Worm (Caenorhabditis elegans): ENCODE measurements around the gene sir-2.1.

sir-2.1 gene

ce11 chrIV:10382894-10383293, 16.9 kb upstream of the sir-2.1 start:
- TF ChIP-seq aly-2 (tag; optimal IDR thresholded peaks at IDR 0.05) = no peak
- TF ChIP-seq ztf-4 (tag; optimal IDR thresholded peaks at IDR 0.05) = no peak

ce11 chrIV:10381035-10381434, 15.0 kb upstream of the sir-2.1 start:
- no peak for TF ChIP-seq ceh-28 (tag; optimal IDR thresholded peaks at IDR 0.05)
- no peak for TF ChIP-seq snpc-4 (tag; optimal IDR thresholded peaks at IDR 0.05)
- no peak for TF ChIP-seq nhr-237 (tag; optimal IDR thresholded peaks at IDR 0.05)
- TF ChIP-seq lin-39 (tag; optimal IDR thresholded peaks at IDR 0.05) = no peak
- TF ChIP-seq elt-3 (tag; optimal IDR thresholded peaks at IDR 0.05) = no peak
- no peak for TF ChIP-seq pha-4 (tag; optimal IDR thresholded peaks at IDR 0.05)
- TF ChIP-seq nfya-1 (tag; optimal IDR thresholded peaks at IDR 0.05; ENCODE audit: insufficient read depth) = no peak
- no peak for TF ChIP-seq nhr-25 (tag; optimal IDR thresholded peaks at IDR 0.05)
- no peak for TF ChIP-seq eor-1 (tag; optimal IDR thresholded peaks at IDR 0.05)
- TF ChIP-seq nhr-43 (tag; optimal IDR thresholded peaks at IDR 0.05; ENCODE audit: poor library complexity, severe bottlenecking) = no peak
- TF ChIP-seq tbx-2 (tag; optimal IDR thresholded peaks at IDR 0.05) = no peak
- no peak for TF ChIP-seq zag-1 (tag; optimal IDR thresholded peaks at IDR 0.05)
- TF ChIP-seq nhr-23 (tag; optimal IDR thresholded peaks at IDR 0.05) = no peak
- no peak for TF ChIP-seq jun-1 (tag; optimal IDR thresholded peaks at IDR 0.05)
- TF ChIP-seq fos-1 (tag; optimal IDR thresholded peaks at IDR 0.05) = no peak
- no peak for TF ChIP-seq ztf-11 (tag; optimal IDR thresholded peaks at IDR 0.05)
- TF ChIP-seq daf-12 (tag; optimal IDR thresholded peaks at IDR 0.05) = no peak
- no peak for TF ChIP-seq lsy-12 (tag; optimal IDR thresholded peaks at IDR 0.05)
- TF ChIP-seq nhr-77 (tag; optimal IDR thresholded peaks at IDR 0.05) = no peak

- peak; percentile 54 for TF ChIP-seq nfya-1 (tag; optimal IDR thresholded peaks at IDR 0.05; ENCODE audit: insufficient read depth)
- TF ChIP-seq nhr-77 (tag; optimal IDR thresholded peaks at IDR 0.05) = no peak
- TF ChIP-seq hmg-11 (tag; optimal IDR thresholded peaks at IDR 0.05) = peak; percentile 47
- no peak for TF ChIP-seq ceh-9 (tag; optimal IDR thresholded peaks at IDR 0.05)
- TF ChIP-seq mml-1 (tag; optimal IDR thresholded peaks at IDR 0.05) = peak; percentile 49
- TF ChIP-seq egl-5 (tag; optimal IDR thresholded peaks at IDR 0.05) = peak; percentile 82
- peak; percentile 13 for TF ChIP-seq nhr-25 (tag; optimal IDR thresholded peaks at IDR 0.05)
- TF ChIP-seq lsy-12 (tag; optimal IDR thresholded peaks at IDR 0.05) = peak; percentile 45
- TF ChIP-seq lin-39 (tag; optimal IDR thresholded peaks at IDR 0.05) = peak; percentile 58
- TF ChIP-seq aly-2 (tag; optimal IDR thresholded peaks at IDR 0.05) = no peak
- peak; percentile 52 for TF ChIP-seq pha-4 (tag; optimal IDR thresholded peaks at IDR 0.05)
- peak; percentile 90 for TF ChIP-seq ama-1 (optimal IDR thresholded peaks at IDR 0.05)
- no peak for TF ChIP-seq ztf-11 (tag; optimal IDR thresholded peaks at IDR 0.05)
- TF ChIP-seq ceh-16 (tag; optimal IDR thresholded peaks at IDR 0.05) = no peak
- no peak for TF ChIP-seq nhr-28 (tag; optimal IDR thresholded peaks at IDR 0.05)
- peak; percentile 54 for TF ChIP-seq snpc-4 (tag; optimal IDR thresholded peaks at IDR 0.05)
- TF ChIP-seq nhr-11 (tag; optimal IDR thresholded peaks at IDR 0.05) = no peak
- no peak for TF ChIP-seq nhr-12 (tag; optimal IDR thresholded peaks at IDR 0.05)
- TF ChIP-seq R02D3.7 (tag; optimal IDR thresholded peaks at IDR 0.05) = no peak
- TF ChIP-seq elt-2 (tag; optimal IDR thresholded peaks at IDR 0.05) = peak; percentile 33
- TF ChIP-seq elt-1 (tag; optimal IDR thresholded peaks at IDR 0.05) = no peak
- no peak for TF ChIP-seq fkh-2 (tag; optimal IDR thresholded peaks at IDR 0.05)
- TF ChIP-seq pqm-1 (tag; optimal IDR thresholded peaks at IDR 0.05) = no peak
- TF ChIP-seq lin-15B (tag; optimal IDR thresholded peaks at IDR 0.05) = peak; percentile 7
- no peak for TF ChIP-seq nhr-67 (tag; optimal IDR thresholded peaks at IDR 0.05)
- TF ChIP-seq nhr-76 (tag; optimal IDR thresholded peaks at IDR 0.05) = no peak
- TF ChIP-seq daf-12 (tag; optimal IDR thresholded peaks at IDR 0.05) = no peak
- no peak for TF ChIP-seq tbx-2 (tag; optimal IDR thresholded peaks at IDR 0.05)
- TF ChIP-seq unc-39 (tag; optimal IDR thresholded peaks at IDR 0.05) = no peak
- TF ChIP-seq egl-27 (tag; optimal IDR thresholded peaks at IDR 0.05) = no peak
- TF ChIP-seq fos-1 (tag; optimal IDR thresholded peaks at IDR 0.05) = no peak
- no peak for TF ChIP-seq skn-1 (tag; optimal IDR thresholded peaks at IDR 0.05)
- peak; percentile 60 for TF ChIP-seq nhr-23 (tag; optimal IDR thresholded peaks at IDR 0.05)
- TF ChIP-seq jun-1 (tag; optimal IDR thresholded peaks at IDR 0.05) = no peak
- peak; percentile 81 for TF ChIP-seq nhr-43 (tag; optimal IDR thresholded peaks at IDR 0.05; ENCODE audit: poor library complexity, severe bottlenecking)
- no peak for TF ChIP-seq elt-3 (tag; optimal IDR thresholded peaks at IDR 0.05)
- TF ChIP-seq mdl-1 (tag; optimal IDR thresholded peaks at IDR 0.05) = peak; percentile 35
- peak; percentile 39 for TF ChIP-seq ztf-4 (tag; optimal IDR thresholded peaks at IDR 0.05)
- TF ChIP-seq nhr-237 (tag; optimal IDR thresholded peaks at IDR 0.05) = no peak
- no peak for TF ChIP-seq ceh-82 (tag; optimal IDR thresholded peaks at IDR 0.05)
Measured at ce11 chrIV:10380626-10381025, 14.6 kb upstream of the sir-2.1 start.
